Worm (Caenorhabditis elegans) whole organism, L2 larva: ENCODE measurements around the gene srsx-1.

ENCODE experiments used
- C34F6.9 ChIP-seq: fragments of 150-350 bp; optimal IDR thresholded peaks from 2 replicates; lab custom pipeline; 2014; ENCODE audit warnings: missing biosample characterization, missing genetic modification characterization
- F13H6.1 ChIP-seq: sonication (generic microtip); optimal IDR thresholded peaks from 2 replicates; lab custom pipeline; 2016; ENCODE audit warnings: missing genetic modification characterization, missing compliant biosample characterization
- R02D3.7 ChIP-seq: fragments of 150-350 bp; optimal IDR thresholded peaks from 2 replicates; lab custom pipeline; 2014; ENCODE audit warnings: missing biosample characterization, missing genetic modification characterization
- Y55F3AM.14 ChIP-seq: fragments of 200-800 bp; sonication (Bioruptor generic); optimal IDR thresholded peaks from 2 replicates; lab custom pipeline; 2018; ENCODE audit warnings: mild to moderate bottlenecking, missing genetic modification characterization, missing compliant biosample characterization
- ZK546.5 ChIP-seq: sonication (generic microtip); optimal IDR thresholded peaks from 2 replicates; lab custom pipeline; 2017; ENCODE audit warnings: missing biosample characterization, missing genetic modification characterization
- alr-1 ChIP-seq: fragments of 150-350 bp; optimal IDR thresholded peaks from 2 replicates; lab custom pipeline; 2014; ENCODE audit warnings: missing biosample characterization, missing genetic modification characterization
- aly-2 ChIP-seq: fragments of 150-350 bp; optimal IDR thresholded peaks from 2 replicates; lab custom pipeline; 2014; ENCODE audit warnings: missing biosample characterization, missing genetic modification characterization
- blmp-1 ChIP-seq: sonication (generic microtip); optimal IDR thresholded peaks from 2 replicates; lab custom pipeline; 2017; ENCODE audit warnings: missing genetic modification characterization, mild to moderate bottlenecking, missing compliant biosample characterization, antibody characterized with exemption, moderate library complexity; ENCODE audit not compliant: insufficient read depth
- ceh-16 ChIP-seq: fragments of 150-350 bp; optimal IDR thresholded peaks from 2 replicates; lab custom pipeline; 2014; ENCODE audit warnings: missing biosample characterization, missing genetic modification characterization
- dmd-4 ChIP-seq: sonication (generic microtip); optimal IDR thresholded peaks from 2 replicates; lab custom pipeline; 2017; ENCODE audit warnings: missing biosample characterization, missing genetic modification characterization
- egl-27 ChIP-seq: sonication (generic microtip); optimal IDR thresholded peaks from 3 replicates; lab custom pipeline; 2017; ENCODE audit warnings: missing biosample characterization, missing genetic modification reagents, missing genetic modification characterization
- elt-1 ChIP-seq: fragments of 150-350 bp; optimal IDR thresholded peaks from 2 replicates; lab custom pipeline; 2014; ENCODE audit warnings: missing biosample characterization, missing genetic modification characterization
- elt-3 ChIP-seq: sonication (generic microtip); optimal IDR thresholded peaks from 2 replicates; lab custom pipeline; 2017; ENCODE audit warnings: missing biosample characterization, missing genetic modification characterization
- lin-13 ChIP-seq: fragments of 150-350 bp; optimal IDR thresholded peaks from 2 replicates; lab custom pipeline; 2014; ENCODE audit warnings: missing biosample characterization, missing genetic modification reagents, missing genetic modification characterization
- mab-5 ChIP-seq: fragments of 150-350 bp; optimal IDR thresholded peaks from 2 replicates; lab custom pipeline; 2014; ENCODE audit warnings: missing biosample characterization, missing genetic modification characterization
- mbf-1 ChIP-seq: sonication (generic microtip); optimal IDR thresholded peaks from 2 replicates; lab custom pipeline; 2017; ENCODE audit warnings: missing biosample characterization, missing genetic modification characterization
- nhr-11 ChIP-seq: fragments of 150-350 bp; optimal IDR thresholded peaks from 2 replicates; lab custom pipeline; 2014; ENCODE audit warnings: missing biosample characterization, missing genetic modification characterization
- nhr-12 ChIP-seq: fragments of 150-350 bp; optimal IDR thresholded peaks from 2 replicates; lab custom pipeline; 2014; ENCODE audit warnings: missing biosample characterization, missing genetic modification characterization
- nhr-129 ChIP-seq: fragments of 150-350 bp; optimal IDR thresholded peaks from 2 replicates; lab custom pipeline; 2014; ENCODE audit warnings: missing biosample characterization, missing genetic modification characterization
- nhr-21 ChIP-seq: fragments of 150-350 bp; optimal IDR thresholded peaks from 2 replicates; lab custom pipeline; 2014; ENCODE audit warnings: missing biosample characterization, missing genetic modification characterization
- nhr-237 ChIP-seq: fragments of 150-350 bp; optimal IDR thresholded peaks from 2 replicates; lab custom pipeline; 2014; ENCODE audit warnings: missing biosample characterization, missing genetic modification characterization
- nhr-25 ChIP-seq: fragments of 150-350 bp; sonication (generic microtip); optimal IDR thresholded peaks from 3 replicates; lab custom pipeline; 2014; ENCODE audit warnings: missing biosample characterization, missing genetic modification characterization
- nhr-77 ChIP-seq: fragments of 150-350 bp; optimal IDR thresholded peaks from 2 replicates; lab custom pipeline; 2014; ENCODE audit warnings: missing biosample characterization, missing genetic modification characterization
- peb-1 ChIP-seq: fragments of 150-350 bp; optimal IDR thresholded peaks from 2 replicates; lab custom pipeline; 2014; ENCODE audit warnings: missing biosample characterization, missing genetic modification characterization
- skn-1 ChIP-seq: sonication (generic microtip); optimal IDR thresholded peaks from 2 replicates; lab custom pipeline; 2017; ENCODE audit warnings: missing biosample characterization, missing genetic modification characterization
- sma-3 ChIP-seq: sonication (generic microtip); optimal IDR thresholded peaks from 2 replicates; lab custom pipeline; 2016; ENCODE audit warnings: missing genetic modification reagents, missing genetic modification characterization, missing compliant biosample characterization
- sma-9 ChIP-seq, 2 experiments: fragments of 150-350 bp in 1 of 2; sonication (generic microtip) in 1 of 2; optimal IDR thresholded peaks; 2 replicates each; lab custom pipeline; 2014 to 2016; ENCODE audit warnings: missing genetic modification characterization in 2 of 2, mild to moderate bottlenecking in 1 of 2, missing biosample characterization in 1 of 2, missing compliant biosample characterization in 1 of 2, missing genetic modification reagents in 1 of 2, moderate library complexity in 1 of 2
- snpc-4 ChIP-seq: fragments of 150-350 bp; optimal IDR thresholded peaks from 2 replicates; lab custom pipeline; 2014; ENCODE audit warnings: missing biosample characterization, missing genetic modification characterization
- unc-39 ChIP-seq: fragments of 150-350 bp; optimal IDR thresholded peaks from 2 replicates; lab custom pipeline; 2014; ENCODE audit warnings: missing biosample characterization, missing genetic modification characterization
- unc-62 ChIP-seq: fragments of 150-350 bp; optimal IDR thresholded peaks from 2 replicates; lab custom pipeline; 2014; ENCODE audit warnings: missing biosample characterization, missing genetic modification reagents, missing genetic modification characterization
- zag-1 ChIP-seq: fragments of 150-350 bp; optimal IDR thresholded peaks from 2 replicates; lab custom pipeline; 2014; ENCODE audit warnings: missing biosample characterization, missing genetic modification characterization
- ztf-1 ChIP-seq: fragments of 200-800 bp; sonication (Bioruptor generic); conservative IDR thresholded peaks from 2 replicates; pipeline ENCODE4 v1.3.6; 2022; ENCODE audit warnings: missing genetic modification characterization, missing compliant biosample characterization
- ztf-11 ChIP-seq: sonication (generic microtip); optimal IDR thresholded peaks from 2 replicates; lab custom pipeline; 2017; ENCODE audit warnings: missing biosample characterization, missing genetic modification characterization

Gene srsx-1

ce11 chrV:17165409-17165808, 12.5 kb downstream of the srsx-1 start, which contains the start of gene srh-102:
Gene srh-102, minus strand, starts transcription at chrV:17165509.
- TF ChIP-seq R02D3.7 (no peak), zag-1 (tag; lab: Kevin White, UChicago) (no peak), mab-5 (no peak), blmp-1 (no peak), egl-27 (tag; lab: Kevin White, UChicago) (no peak)

DNA sequence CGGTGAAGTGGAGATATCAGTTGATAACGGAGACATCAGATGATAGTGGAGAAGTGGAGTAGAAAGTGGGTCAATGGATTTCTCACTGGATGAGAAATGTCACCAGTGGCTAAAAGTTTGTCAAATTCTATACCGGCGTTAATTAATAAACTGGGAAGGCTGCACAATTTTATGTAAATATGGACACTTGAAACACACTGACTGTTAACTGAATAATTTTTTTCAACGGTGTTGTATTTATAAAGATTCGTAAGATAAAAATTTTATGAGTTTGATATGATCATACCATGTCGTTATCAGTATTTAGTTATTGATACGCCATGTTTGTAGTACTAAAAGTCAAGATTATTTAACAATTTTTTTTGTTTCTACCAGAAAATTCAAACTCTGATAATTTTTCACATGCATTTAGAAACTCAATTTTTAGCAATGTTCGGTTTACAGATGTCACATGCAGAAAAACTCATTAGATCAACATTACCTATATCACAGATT, 18.4 kb downstream of the srsx-1 start, which contains the start of gene F40D4.12:
TSS of gene F40D4.12 (plus strand) at position 445 of the 495 bp plus-strand sequence.
- TF ChIP-seq ZK546.5 (tag; lab: Kevin White, UChicago) = no peak
- TF ChIP-seq skn-1 = no peak
- no peak for TF ChIP-seq nhr-77 (tag; lab: Kevin White, UChicago)
- TF ChIP-seq zag-1 (tag; lab: Kevin White, UChicago) = no peak
- no peak for TF ChIP-seq sma-9 (GFP tag; optimal IDR thresholded peaks at IDR 0.05; lab: Kevin White, UChicago)
- no peak for TF ChIP-seq sma-9 (tag; optimal IDR thresholded peaks at IDR 0.05; lab: Kevin White, UChicago)
- no peak for TF ChIP-seq nhr-129 (tag; lab: Kevin White, UChicago)
- no peak for TF ChIP-seq peb-1 (tag; lab: Kevin White, UChicago)
- TF ChIP-seq nhr-21 (tag; lab: Kevin White, UChicago) = no peak
- TF ChIP-seq unc-62 (GFP tag; lab: Kevin White, UChicago) = no peak
- TF ChIP-seq blmp-1 = no peak
- TF ChIP-seq ceh-16 = no peak
- TF ChIP-seq elt-3 = no peak
- TF ChIP-seq aly-2 = no peak
- TF ChIP-seq F13H6.1 = no peak
- no peak for TF ChIP-seq C34F6.9 (tag; lab: Kevin White, UChicago)
- no peak for TF ChIP-seq dmd-4 (tag; lab: Kevin White, UChicago)
- no peak for TF ChIP-seq ztf-11

- no peak for TF ChIP-seq nhr-11
- no peak for TF ChIP-seq nhr-21 (tag; lab: Kevin White, UChicago)
- TF ChIP-seq aly-2 = no peak
- TF ChIP-seq ceh-16 = no peak
- TF ChIP-seq unc-62 (GFP tag; lab: Kevin White, UChicago) = no peak
- no peak for TF ChIP-seq nhr-77 (tag; lab: Kevin White, UChicago)
- TF ChIP-seq lin-13 = no peak
- no peak for TF ChIP-seq skn-1
- no peak for TF ChIP-seq elt-3
- TF ChIP-seq ztf-1 = no peak
- no peak for TF ChIP-seq Y55F3AM.14 (GFP tag; lab: Kevin White, UChicago)
- TF ChIP-seq mab-5 = no peak
- no peak for TF ChIP-seq sma-3 (GFP tag; lab: Kevin White, UChicago)
- no peak for TF ChIP-seq R02D3.7
These were observed 20.7 kb downstream of the srsx-1 start, which contains the start of gene F40D4.13 for ce11 chrV:17157154-17157553. Gene F40D4.13, minus strand, starts transcription at chrV:17157254.

DNA sequence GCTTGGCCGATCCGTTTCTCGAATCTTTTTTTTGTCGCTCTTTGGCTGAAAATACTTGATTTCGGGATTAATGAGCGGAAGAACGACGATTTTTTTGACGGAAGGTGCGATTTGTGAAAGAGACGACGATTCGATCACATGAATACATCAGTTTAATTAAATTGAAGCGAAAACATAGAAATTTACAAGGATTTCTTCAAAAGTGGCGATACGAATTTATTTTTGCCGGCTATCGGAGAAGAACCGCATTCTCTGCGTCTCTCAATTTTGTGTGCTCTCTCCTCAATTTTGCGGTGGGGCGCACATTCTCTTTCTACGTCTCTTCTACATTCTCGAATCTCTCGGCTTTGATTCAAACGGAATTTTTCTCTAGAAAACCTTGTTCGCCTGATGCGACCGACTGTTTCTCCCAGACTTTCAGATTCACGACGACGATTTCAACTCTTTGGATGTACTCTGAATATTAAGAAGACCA, 22.4 kb downstream of the srsx-1 start, which contains the start of gene F40D4.17:
TSS of gene F40D4.17 (minus strand) at position 51 of the 475 bp plus-strand sequence.
- no peak for TF ChIP-seq mbf-1 (tag; lab: Kevin White, UChicago)
- no peak for TF ChIP-seq nhr-237
- TF ChIP-seq alr-1 = no peak

DNA sequence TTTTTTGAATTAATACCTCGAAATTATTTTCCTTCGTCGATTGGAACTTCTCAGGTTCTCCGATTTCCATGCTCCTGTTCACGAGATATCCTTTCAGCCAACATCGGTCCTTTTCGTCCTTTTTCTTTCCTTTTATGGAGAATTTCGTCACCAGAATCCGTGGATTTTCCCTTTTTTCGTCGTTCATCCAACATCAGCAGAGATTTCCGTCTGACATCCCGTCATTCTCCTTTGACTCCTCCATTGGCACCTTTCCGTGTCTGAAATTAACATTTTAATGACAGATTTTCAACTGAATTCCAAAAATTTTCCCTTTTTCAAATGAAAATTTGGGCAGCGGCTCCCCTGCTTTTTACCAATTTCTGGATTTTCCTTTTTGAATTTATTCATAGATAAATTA, 22.9 kb downstream of the srsx-1 start:
- TF ChIP-seq blmp-1 = no peak
- TF ChIP-seq nhr-77 (tag; lab: Kevin White, UChicago) = no peak
- no peak for TF ChIP-seq zag-1 (tag; lab: Kevin White, UChicago)
- no peak for TF ChIP-seq unc-39
- TF ChIP-seq nhr-25 (tag; lab: Kevin White, UChicago) = no peak
- no peak for TF ChIP-seq ztf-1
- TF ChIP-seq mab-5 = no peak
- no peak for TF ChIP-seq snpc-4 (tag; lab: Kevin White, UChicago)
- TF ChIP-seq nhr-237 = no peak

- TF ChIP-seq ztf-1 = no peak
- no peak for TF ChIP-seq elt-1
- no peak for TF ChIP-seq ceh-16
- no peak for TF ChIP-seq F13H6.1
- TF ChIP-seq blmp-1 = no peak
- TF ChIP-seq unc-39 = no peak
- TF ChIP-seq egl-27 (tag; lab: Kevin White, UChicago) = no peak
- no peak for TF ChIP-seq snpc-4 (tag; lab: Kevin White, UChicago)
- no peak for TF ChIP-seq mab-5
- no peak for TF ChIP-seq skn-1
- no peak for TF ChIP-seq C34F6.9 (tag; lab: Kevin White, UChicago)
- no peak for TF ChIP-seq mbf-1 (tag; lab: Kevin White, UChicago)
- TF ChIP-seq lin-13 = no peak
- no peak for TF ChIP-seq nhr-12
These were observed 26.6 kb downstream of the srsx-1 start for ce11 chrV:17151292-17151691.
